Fruit fly (Drosophila melanogaster): ENCODE measurements around the gene CG13970.

The CG13970 gene

DNA sequence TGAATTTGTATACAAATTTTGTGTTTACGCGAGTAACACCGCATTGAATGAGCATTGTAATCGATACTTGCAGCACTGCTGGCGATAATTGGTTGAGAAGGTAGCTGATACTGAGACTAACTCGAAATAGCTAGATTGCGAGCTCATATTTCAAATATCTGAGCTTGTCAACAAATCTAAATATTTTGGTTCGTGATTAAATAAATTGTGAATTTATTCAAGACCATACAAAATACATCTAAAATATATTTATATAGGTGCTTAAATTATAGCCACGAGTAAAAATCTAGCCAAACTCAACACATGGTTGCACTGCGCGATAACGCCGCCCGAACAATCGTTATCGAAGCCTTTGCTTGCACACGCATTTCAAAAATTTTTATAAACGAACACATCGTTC lies 10.2 kb downstream of the CG13970 start, which contains the start of the genes Taf13 and nesd (continued):
- TF ChIP-seq YL-1 (GFP tag; optimal IDR thresholded peaks at IDR 0.05) (peak; percentile 48), Myb (GFP tag; optimal IDR thresholded peaks at IDR 0.05) (peak; percentile 73), CG3838 (GFP tag; optimal IDR thresholded peaks at IDR 0.05) (no peak), NFAT (GFP tag; IDR thresholded peaks at IDR 0.05) (no peak), hb (GFP tag; IDR thresholded peaks at IDR 0.05; ENCODE audit: partially characterized antibody) (peak; percentile 55; the same call in 1 of the 3 replicates), Nf-YA (GFP tag; IDR thresholded peaks at IDR 0.05) (no peak), CG4820 (GFP tag; optimal IDR thresholded peaks at IDR 0.05) (peak; percentile 20), Gug (GFP tag; IDR thresholded peaks at IDR 0.05) (no peak), luna (GFP tag; optimal IDR thresholded peaks at IDR 0.05) (no peak), Atf-2 (GFP tag; optimal IDR thresholded peaks at IDR 0.05) (no peak), CG8290 (GFP tag; optimal IDR thresholded peaks at IDR 0.05) (peak; percentile 53), CG8290 (tag; optimal IDR thresholded peaks at IDR 0.05) (peak in 1 of 2 experiments; percentile 32), cwo (GFP tag; optimal IDR thresholded peaks at IDR 0.05) (no peak), Oaz (GFP tag; IDR thresholded peaks at IDR 0.05) (no peak), Med (GFP tag) (peak; percentile 81), CG4282 (GFP tag; optimal IDR thresholded peaks at IDR 0.05) (no peak), ase (GFP tag; IDR thresholded peaks at IDR 0.05) (no peak), CG9797 (GFP tag; optimal IDR thresholded peaks at IDR 0.05) (peak; percentile 32), Lhr (GFP tag; optimal IDR thresholded peaks at IDR 0.05) (peak; percentile 55), sob (GFP tag; IDR thresholded peaks at IDR 0.05) (0 out of 2 replicates have a peak, but pooled peaks have one; percentile 17), CG18619 (GFP tag; optimal IDR thresholded peaks at IDR 0.05) (peak; percentile 1), C15 (GFP tag; IDR thresholded peaks at IDR 0.05) (no peak), z (GFP tag; IDR thresholded peaks at IDR 0.05) (no peak), CG1233 (GFP tag; optimal IDR thresholded peaks at IDR 0.05) (no peak), kah (GFP tag; optimal IDR thresholded peaks at IDR 0.05) (no peak), hbn (GFP tag; IDR thresholded peaks at IDR 0.05; ENCODE audit: partially characterized antibody) (peak; percentile 67; the same call in 1 of the 2 replicates), disco-r (GFP tag; optimal IDR thresholded peaks at IDR 0.05) (no peak), CG30403 (GFP tag; optimal IDR thresholded peaks at IDR 0.05) (peak; percentile 62), CG15073 (GFP tag; optimal IDR thresholded peaks at IDR 0.05) (no peak), sd (tag; optimal IDR thresholded peaks at IDR 0.05) (peak; percentile 27), hkb (optimal IDR thresholded peaks at IDR 0.05) (peak; percentile 82), hkb (GFP tag; IDR thresholded peaks at IDR 0.05) (no peak), seq (GFP tag; IDR thresholded peaks at IDR 0.05) (no peak), CG3407 (GFP tag; optimal IDR thresholded peaks at IDR 0.05) (no peak), unc-4 (GFP tag; IDR thresholded peaks at IDR 0.05; ENCODE audit: partially characterized antibody) (peak; percentile 75), Sry-δ (GFP tag; optimal IDR thresholded peaks at IDR 0.05) (peak; percentile 69), h (optimal IDR thresholded peaks at IDR 0.05) (no peak), aop (GFP tag; IDR thresholded peaks at IDR 0.05) (no peak), ranshi (GFP tag; IDR thresholded peaks at IDR 0.05) (no peak), CG17385 (GFP tag; optimal IDR thresholded peaks at IDR 0.05) (peak; percentile 16), zen2 (GFP tag; IDR thresholded peaks at IDR 0.05; ENCODE audit: partially characterized antibody) (no peak; the same call in 2 of the 3 replicates), trem (tag; optimal IDR thresholded peaks at IDR 0.05) (peak; percentile 74), CG17802 (tag; optimal IDR thresholded peaks at IDR 0.05) (no peak), HLHmδ (GFP tag; optimal IDR thresholded peaks at IDR 0.05) (no peak), Hmx (GFP tag; optimal IDR thresholded peaks at IDR 0.05) (no peak), eyg (GFP tag; optimal IDR thresholded peaks at IDR 0.05) (no peak), D (optimal IDR thresholded peaks at IDR 0.05) (no peak), D (GFP tag; optimal IDR thresholded peaks at IDR 0.05) (no peak), CG6854 (GFP tag; optimal IDR thresholded peaks at IDR 0.05) (no peak), Rx (GFP tag; IDR thresholded peaks at IDR 0.05) (no peak), CG12236 (GFP tag; optimal IDR thresholded peaks at IDR 0.05) (no peak), CG16813 (GFP tag; IDR thresholded peaks at IDR 0.05; ENCODE audit: partially characterized antibody) (peak; percentile 74), wor (GFP tag; IDR thresholded peaks at IDR 0.05) (no peak)

All from whole organism, embryonic.